Fruit fly (Drosophila melanogaster) Kc167 (cell line): ENCODE measurements around the gene Nepl9.

Experiments used
- Myc ChIP-seq: fragments of >200 bp; optimal IDR thresholded peaks from 2 replicates; lab custom pipeline; 2017; ENCODE audit warnings: missing external identifiers
- Sin3A ChIP-seq: fragments of >200 bp; optimal IDR thresholded peaks from 2 replicates; lab custom pipeline; 2018; ENCODE audit warnings: missing external identifiers
- h ChIP-seq: fragments of >200 bp; optimal IDR thresholded peaks from 3 replicates; lab custom pipeline; 2018; ENCODE audit warnings: missing external identifiers
- insv ChIP-seq: fragments of >200 bp; optimal IDR thresholded peaks from 3 replicates; lab custom pipeline; 2018; ENCODE audit warnings: missing external identifiers
- psq ChIP-seq: fragments of >200 bp; optimal IDR thresholded peaks from 2 replicates; lab custom pipeline; 2017; ENCODE audit warnings: missing external identifiers
- ttk ChIP-seq: sonication (Bioruptor generic); optimal IDR thresholded peaks from 2 replicates; lab custom pipeline; 2017; ENCODE audit warnings: missing external identifiers

DNA sequence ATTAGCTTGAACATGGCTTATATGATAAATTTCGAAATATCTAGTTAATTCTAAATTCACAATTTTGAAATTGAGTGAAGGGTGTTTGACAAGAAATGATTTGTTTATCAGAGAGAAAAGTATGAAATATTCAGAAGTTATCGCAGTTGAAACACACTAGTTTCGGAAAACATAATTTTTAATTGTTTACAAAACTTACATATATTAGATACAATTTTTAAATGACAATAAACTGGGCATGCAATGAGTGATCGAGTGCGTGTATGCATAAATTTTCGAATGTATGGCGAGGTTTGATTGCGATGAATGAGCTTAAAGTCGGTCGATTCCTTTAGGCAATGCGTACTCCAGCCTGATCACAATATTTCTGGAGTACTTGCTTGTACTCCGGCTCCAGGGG is 16.1 kb downstream of the Nepl9 start, which contains the start of gene CG13280:
- no peak for TF ChIP-seq Myc
- TF ChIP-seq Sin3A (lab: Kevin White, UChicago), result no peak
- no peak for TF ChIP-seq h
- TF ChIP-seq psq, result no peak
- no peak for TF ChIP-seq ttk (lab: Kevin White, UChicago)
- TF ChIP-seq insv (lab: Kevin White, UChicago), result no peak
